Worm (Caenorhabditis elegans) whole organism, L2 larva: ENCODE measurements around the gene F07C4.10.

ENCODE experiments used
- C34F6.9 ChIP-seq: fragments of 150-350 bp; optimal IDR thresholded peaks from 2 replicates; lab custom pipeline; 2014; ENCODE audit warnings: missing biosample characterization, missing genetic modification characterization
- F13H6.1 ChIP-seq: sonication (generic microtip); optimal IDR thresholded peaks from 2 replicates; lab custom pipeline; 2016; ENCODE audit warnings: missing genetic modification characterization, missing compliant biosample characterization
- R02D3.7 ChIP-seq: fragments of 150-350 bp; optimal IDR thresholded peaks from 2 replicates; lab custom pipeline; 2014; ENCODE audit warnings: missing biosample characterization, missing genetic modification characterization
- Y55F3AM.14 ChIP-seq: fragments of 200-800 bp; sonication (Bioruptor generic); optimal IDR thresholded peaks from 2 replicates; lab custom pipeline; 2018; ENCODE audit warnings: mild to moderate bottlenecking, missing genetic modification characterization, missing compliant biosample characterization
- ZK546.5 ChIP-seq: sonication (generic microtip); optimal IDR thresholded peaks from 2 replicates; lab custom pipeline; 2017; ENCODE audit warnings: missing biosample characterization, missing genetic modification characterization
- aly-2 ChIP-seq: fragments of 150-350 bp; optimal IDR thresholded peaks from 2 replicates; lab custom pipeline; 2014; ENCODE audit warnings: missing biosample characterization, missing genetic modification characterization
- blmp-1 ChIP-seq: sonication (generic microtip); optimal IDR thresholded peaks from 2 replicates; lab custom pipeline; 2017; ENCODE audit warnings: missing genetic modification characterization, mild to moderate bottlenecking, missing compliant biosample characterization, antibody characterized with exemption, moderate library complexity; ENCODE audit not compliant: insufficient read depth
- ceh-82 ChIP-seq: fragments of 150-350 bp; optimal IDR thresholded peaks from 2 replicates; lab custom pipeline; 2014; ENCODE audit warnings: missing biosample characterization, missing genetic modification characterization
- crh-2 ChIP-seq: sonication (generic microtip); optimal IDR thresholded peaks from 2 replicates; lab custom pipeline; 2017; ENCODE audit warnings: missing biosample characterization, missing genetic modification characterization
- dmd-4 ChIP-seq: sonication (generic microtip); optimal IDR thresholded peaks from 2 replicates; lab custom pipeline; 2017; ENCODE audit warnings: missing biosample characterization, missing genetic modification characterization
- elt-1 ChIP-seq: fragments of 150-350 bp; optimal IDR thresholded peaks from 2 replicates; lab custom pipeline; 2014; ENCODE audit warnings: missing biosample characterization, missing genetic modification characterization
- elt-3 ChIP-seq: sonication (generic microtip); optimal IDR thresholded peaks from 2 replicates; lab custom pipeline; 2017; ENCODE audit warnings: missing biosample characterization, missing genetic modification characterization
- fos-1 ChIP-seq: fragments of 150-350 bp; optimal IDR thresholded peaks from 2 replicates; lab custom pipeline; 2014; ENCODE audit warnings: missing biosample characterization, missing genetic modification characterization
- gmeb-1 ChIP-seq: fragments of 150-350 bp; optimal IDR thresholded peaks from 2 replicates; lab custom pipeline; 2014; ENCODE audit warnings: missing biosample characterization, missing genetic modification characterization
- lin-11 ChIP-seq: fragments of 150-350 bp; sonication (generic microtip); optimal IDR thresholded peaks from 2 replicates; lab custom pipeline; 2014; ENCODE audit warnings: missing biosample characterization, missing genetic modification characterization, inconsistent platforms, mixed read lengths
- lin-13 ChIP-seq: fragments of 150-350 bp; optimal IDR thresholded peaks from 2 replicates; lab custom pipeline; 2014; ENCODE audit warnings: missing biosample characterization, missing genetic modification reagents, missing genetic modification characterization
- lsy-2 ChIP-seq, 2 experiments: fragments of 150-350 bp in 1 of 2; sonication (generic microtip) in 1 of 2; optimal IDR thresholded peaks; 2 replicates each; lab custom pipeline; 2014 to 2017; ENCODE audit warnings: missing biosample characterization in 2 of 2, missing genetic modification characterization in 2 of 2
- mdl-1 ChIP-seq, 2 experiments: fragments of 150-350 bp in 1 of 2; sonication (generic microtip) in 1 of 2; optimal IDR thresholded peaks; 2 replicates each; lab custom pipeline; 2017; ENCODE audit warnings: missing biosample characterization in 2 of 2, missing genetic modification characterization in 2 of 2
- nhr-11 ChIP-seq: fragments of 150-350 bp; optimal IDR thresholded peaks from 2 replicates; lab custom pipeline; 2014; ENCODE audit warnings: missing biosample characterization, missing genetic modification characterization
- nhr-12 ChIP-seq: fragments of 150-350 bp; optimal IDR thresholded peaks from 2 replicates; lab custom pipeline; 2014; ENCODE audit warnings: missing biosample characterization, missing genetic modification characterization
- nhr-129 ChIP-seq: fragments of 150-350 bp; optimal IDR thresholded peaks from 2 replicates; lab custom pipeline; 2014; ENCODE audit warnings: missing biosample characterization, missing genetic modification characterization
- nhr-23 ChIP-seq: fragments of 150-350 bp; optimal IDR thresholded peaks from 2 replicates; lab custom pipeline; 2014; ENCODE audit warnings: missing biosample characterization, missing genetic modification reagents, missing genetic modification characterization
- nhr-237 ChIP-seq: fragments of 150-350 bp; optimal IDR thresholded peaks from 2 replicates; lab custom pipeline; 2014; ENCODE audit warnings: missing biosample characterization, missing genetic modification characterization
- nhr-25 ChIP-seq: fragments of 150-350 bp; sonication (generic microtip); optimal IDR thresholded peaks from 3 replicates; lab custom pipeline; 2014; ENCODE audit warnings: missing biosample characterization, missing genetic modification characterization
- nhr-77 ChIP-seq: fragments of 150-350 bp; optimal IDR thresholded peaks from 2 replicates; lab custom pipeline; 2014; ENCODE audit warnings: missing biosample characterization, missing genetic modification characterization
- peb-1 ChIP-seq: fragments of 150-350 bp; optimal IDR thresholded peaks from 2 replicates; lab custom pipeline; 2014; ENCODE audit warnings: missing biosample characterization, missing genetic modification characterization
- sem-4 ChIP-seq: fragments of 150-350 bp; optimal IDR thresholded peaks from 2 replicates; lab custom pipeline; 2014; ENCODE audit warnings: missing biosample characterization, missing genetic modification reagents, missing genetic modification characterization
- sma-3 ChIP-seq: sonication (generic microtip); optimal IDR thresholded peaks from 2 replicates; lab custom pipeline; 2016; ENCODE audit warnings: missing genetic modification reagents, missing genetic modification characterization, missing compliant biosample characterization
- sma-9 ChIP-seq, 2 experiments: fragments of 150-350 bp in 1 of 2; sonication (generic microtip) in 1 of 2; optimal IDR thresholded peaks; 2 replicates each; lab custom pipeline; 2014 to 2016; ENCODE audit warnings: missing genetic modification characterization in 2 of 2, mild to moderate bottlenecking in 1 of 2, missing biosample characterization in 1 of 2, missing compliant biosample characterization in 1 of 2, missing genetic modification reagents in 1 of 2, moderate library complexity in 1 of 2
- unc-39 ChIP-seq: fragments of 150-350 bp; optimal IDR thresholded peaks from 2 replicates; lab custom pipeline; 2014; ENCODE audit warnings: missing biosample characterization, missing genetic modification characterization
- unc-55 ChIP-seq: fragments of 150-350 bp; sonication (generic microtip); optimal IDR thresholded peaks from 3 replicates; lab custom pipeline; 2014; ENCODE audit warnings: missing biosample characterization, missing genetic modification reagents, missing genetic modification characterization
- zag-1 ChIP-seq: fragments of 150-350 bp; optimal IDR thresholded peaks from 2 replicates; lab custom pipeline; 2014; ENCODE audit warnings: missing biosample characterization, missing genetic modification characterization
- ztf-1 ChIP-seq: fragments of 200-800 bp; sonication (Bioruptor generic); conservative IDR thresholded peaks from 2 replicates; pipeline ENCODE4 v1.3.6; 2022; ENCODE audit warnings: missing genetic modification characterization, missing compliant biosample characterization
- ztf-11 ChIP-seq: sonication (generic microtip); optimal IDR thresholded peaks from 2 replicates; lab custom pipeline; 2017; ENCODE audit warnings: missing biosample characterization, missing genetic modification characterization
- ztf-4 ChIP-seq: fragments of 150-350 bp; optimal IDR thresholded peaks from 2 replicates; lab custom pipeline; 2014; ENCODE audit warnings: missing biosample characterization, missing genetic modification characterization

The F07C4.10 gene

ce11 chrV:7639787-7640186 lies at the start of gene F07C4.10:
Gene F07C4.10 (minus strand): TSS chrV:7639887.
- TF ChIP-seq ceh-82 (tag; lab: Kevin White, UChicago), result no peak
- TF ChIP-seq lin-13 (GFP tag; lab: Kevin White, UChicago), result no peak
- no peak for TF ChIP-seq R02D3.7
- no peak for TF ChIP-seq elt-3 (tag; lab: Kevin White, UChicago)
- TF ChIP-seq nhr-237 (tag; lab: Kevin White, UChicago), result no peak
- TF ChIP-seq zag-1 (tag; lab: Kevin White, UChicago), result no peak
- TF ChIP-seq ztf-1, result no peak
- no peak for TF ChIP-seq unc-39 (tag; lab: Kevin White, UChicago)
- TF ChIP-seq blmp-1 (tag; lab: Kevin White, UChicago), result no peak
- no peak for TF ChIP-seq mdl-1 (tag; optimal IDR thresholded peaks at IDR 0.05; lab: Kevin White, UChicago)
- TF ChIP-seq lin-11 (tag; lab: Kevin White, UChicago), result no peak
- no peak for TF ChIP-seq nhr-11 (tag; lab: Kevin White, UChicago)
- TF ChIP-seq elt-1 (tag; lab: Kevin White, UChicago), result no peak
- TF ChIP-seq sma-3 (GFP tag; lab: Kevin White, UChicago), result no peak
- no peak for TF ChIP-seq nhr-23
- TF ChIP-seq ZK546.5 (tag; lab: Kevin White, UChicago), result no peak
- no peak for TF ChIP-seq dmd-4 (tag; lab: Kevin White, UChicago)
- no peak for TF ChIP-seq aly-2 (tag; lab: Kevin White, UChicago)
- TF ChIP-seq, all 48 proteins: peak for 0

- no peak for TF ChIP-seq sem-4
- TF ChIP-seq Y55F3AM.14 (GFP tag; lab: Kevin White, UChicago), result no peak
- TF ChIP-seq elt-1 (tag; lab: Kevin White, UChicago), result peak; percentile 11
- TF ChIP-seq fos-1 (tag; lab: Kevin White, UChicago), result peak; percentile 6
- TF ChIP-seq sma-9 (GFP tag; optimal IDR thresholded peaks at IDR 0.05; lab: Kevin White, UChicago), result peak; percentile 82
- TF ChIP-seq sma-9 (tag; optimal IDR thresholded peaks at IDR 0.05; lab: Kevin White, UChicago), result no peak
- TF ChIP-seq peb-1 (tag; lab: Kevin White, UChicago), result no peak
- no peak for TF ChIP-seq unc-55 (GFP tag; lab: Kevin White, UChicago)
- peak; percentile 77 for TF ChIP-seq nhr-25 (tag; lab: Kevin White, UChicago)
Observed at ce11 chrV:7686189-7686588, 46.5 kb upstream of the F07C4.10 start, which contains the start of the genes nhr-94 and nhr-152. Gene nhr-94 (minus strand): TSS chrV:7686335. Gene nhr-152 (plus strand): TSS chrV:7686350.

- TF ChIP-seq lsy-2 (tag; optimal IDR thresholded peaks at IDR 0.05; lab: Kevin White, UChicago), result no peak
- TF ChIP-seq ZK546.5 (tag; lab: Kevin White, UChicago), result no peak
- no peak for TF ChIP-seq nhr-77 (tag; lab: Kevin White, UChicago)
- no peak for TF ChIP-seq gmeb-1 (tag; lab: Kevin White, UChicago)
- TF ChIP-seq nhr-11 (tag; lab: Kevin White, UChicago), result no peak
- TF ChIP-seq nhr-23, result no peak
- no peak for TF ChIP-seq C34F6.9 (tag; lab: Kevin White, UChicago)
- no peak for TF ChIP-seq ztf-11
- TF ChIP-seq nhr-12 (tag; lab: Kevin White, UChicago), result no peak
- TF ChIP-seq unc-55 (GFP tag; lab: Kevin White, UChicago), result no peak
- no peak for TF ChIP-seq peb-1 (tag; lab: Kevin White, UChicago)
- TF ChIP-seq nhr-237 (tag; lab: Kevin White, UChicago), result no peak
- no peak for TF ChIP-seq mdl-1 (tag; optimal IDR thresholded peaks at IDR 0.05; lab: Kevin White, UChicago)
- TF ChIP-seq sma-3 (GFP tag; lab: Kevin White, UChicago), result no peak
- no peak for TF ChIP-seq ztf-4 (tag; lab: Kevin White, UChicago)
- no peak for TF ChIP-seq lin-13 (GFP tag; lab: Kevin White, UChicago)
Observed at ce11 chrV:7683907-7684655, 44.4 kb upstream of the F07C4.10 start, which contains the start of gene sre-11. Gene sre-11 (minus strand): TSS chrV:7683957.

- peak; percentile 30 for TF ChIP-seq crh-2
- no peak for TF ChIP-seq F13H6.1 (tag; lab: Kevin White, UChicago)
- TF ChIP-seq sma-9 (GFP tag; optimal IDR thresholded peaks at IDR 0.05; lab: Kevin White, UChicago), result peak; percentile 80
- TF ChIP-seq sma-9 (tag; optimal IDR thresholded peaks at IDR 0.05; lab: Kevin White, UChicago), result no peak
- peak; percentile 34 for TF ChIP-seq fos-1 (tag; lab: Kevin White, UChicago)
- TF ChIP-seq nhr-129 (tag; lab: Kevin White, UChicago), result peak; percentile 21
Observed at ce11 chrV:7681388-7681787, 41.7 kb upstream of the F07C4.10 start, which contains the start of gene cyp-33A1. Gene cyp-33A1 (minus strand): TSS chrV:7681459.
